Fruit fly (Drosophila melanogaster): ENCODE measurements around the gene Atg1.

Atg1 gene

DNA sequence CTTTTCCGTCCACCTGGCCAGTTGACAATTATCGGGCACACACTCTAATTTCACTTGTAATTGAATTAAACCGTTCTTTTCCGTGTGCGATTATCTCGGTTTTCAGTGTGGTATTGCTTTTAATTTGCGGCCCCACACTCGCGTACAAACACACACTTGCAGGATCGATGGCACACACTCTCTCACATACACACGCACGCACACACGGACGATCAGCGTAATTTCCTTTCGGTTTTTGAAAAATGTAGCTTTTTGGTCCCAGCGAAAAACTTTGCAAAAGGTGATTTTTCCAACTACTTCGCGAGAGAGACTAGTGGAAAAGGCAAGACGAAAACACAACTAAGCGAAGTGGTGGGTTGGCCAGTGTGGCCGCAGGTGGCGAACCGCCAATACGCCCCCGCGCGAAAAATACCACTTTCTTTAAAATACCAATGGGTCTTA, at the start of gene Atg1 (continued):
- TF ChIP-seq Optix (GFP tag; IDR thresholded peaks at IDR 0.05), result no peak
- no peak for TF ChIP-seq NK7.1 (GFP tag; optimal IDR thresholded peaks at IDR 0.05)
- TF ChIP-seq stc (GFP tag; IDR thresholded peaks at IDR 0.05), result no peak
- 0 out of 2 replicates have a peak, but pooled peaks have one; percentile 10 for TF ChIP-seq ranshi (GFP tag; IDR thresholded peaks at IDR 0.05)
- no peak for TF ChIP-seq CG9609 (GFP tag; optimal IDR thresholded peaks at IDR 0.05)
- TF ChIP-seq CrebB (tag; optimal IDR thresholded peaks at IDR 0.05), result no peak
- no peak for TF ChIP-seq Ets97D (GFP tag; optimal IDR thresholded peaks at IDR 0.05)
- TF ChIP-seq en (GFP tag; optimal IDR thresholded peaks at IDR 0.05), result no peak
- no peak for TF ChIP-seq CG7786 (GFP tag; optimal IDR thresholded peaks at IDR 0.05)
- no peak for TF ChIP-seq CG10209 (GFP tag; optimal IDR thresholded peaks at IDR 0.05)
- no peak for TF ChIP-seq Mes4 (GFP tag; optimal IDR thresholded peaks at IDR 0.05)
- TF ChIP-seq CG3838 (GFP tag; optimal IDR thresholded peaks at IDR 0.05), result no peak
- TF ChIP-seq Vsx1 (GFP tag; optimal IDR thresholded peaks at IDR 0.05), result no peak
- TF ChIP-seq CG9437 (GFP tag; optimal IDR thresholded peaks at IDR 0.05), result no peak
- TF ChIP-seq tgo (GFP tag; IDR thresholded peaks at IDR 0.05), result no peak
- TF ChIP-seq scrt (GFP tag; optimal IDR thresholded peaks at IDR 0.05), result no peak
- TF ChIP-seq gt (GFP tag; IDR thresholded peaks at IDR 0.05), result no peak
- peak; percentile 38; the same call in 1 of the 3 replicates for TF ChIP-seq CG16813 (GFP tag; IDR thresholded peaks at IDR 0.05; ENCODE audit: partially characterized antibody)
- TF ChIP-seq gfzf (GFP tag; optimal IDR thresholded peaks at IDR 0.05), result peak; percentile 74
- no peak for TF ChIP-seq CG6689 (GFP tag; IDR thresholded peaks at IDR 0.05)
- TF ChIP-seq CG30431 (GFP tag; optimal IDR thresholded peaks at IDR 0.05), result no peak
- TF ChIP-seq CG14050 (GFP tag; IDR thresholded peaks at IDR 0.05), result no peak
- peak; percentile 16; the same call in 1 of the 2 replicates for TF ChIP-seq E2f2 (GFP tag; IDR thresholded peaks at IDR 0.05)
- no peak for TF ChIP-seq Sry-β (GFP tag; optimal IDR thresholded peaks at IDR 0.05)
- TF ChIP-seq CG6765 (GFP tag; optimal IDR thresholded peaks at IDR 0.05), result no peak
- no peak for TF ChIP-seq Dref (GFP tag; IDR thresholded peaks at IDR 0.05)
- TF ChIP-seq CG13287 (GFP tag; IDR thresholded peaks at IDR 0.05; ENCODE audit: partially characterized antibody), result peak; percentile 19; the same call in 1 of the 2 replicates
- TF ChIP-seq btn (GFP tag; optimal IDR thresholded peaks at IDR 0.05), result no peak
- no peak for TF ChIP-seq dysf (GFP tag; IDR thresholded peaks at IDR 0.05)
- TF ChIP-seq da (GFP tag; optimal IDR thresholded peaks at IDR 0.05), result no peak
- TF ChIP-seq crol (GFP tag; IDR thresholded peaks at IDR 0.05), result peak; percentile 16; the same call in 1 of the 2 replicates
- TF ChIP-seq tup (GFP tag; optimal IDR thresholded peaks at IDR 0.05), result no peak
- TF ChIP-seq kni (GFP tag; optimal IDR thresholded peaks at IDR 0.05), result no peak
- no peak for TF ChIP-seq CG11093 (GFP tag; IDR thresholded peaks at IDR 0.05)
- TF ChIP-seq ftz-f1 (GFP tag; optimal IDR thresholded peaks at IDR 0.05), result no peak
- no peak for TF ChIP-seq CG15479 (GFP tag; optimal IDR thresholded peaks at IDR 0.05)
- no peak for TF ChIP-seq CG6272 (GFP tag; IDR thresholded peaks at IDR 0.05)
- no peak for TF ChIP-seq CG11398 (GFP tag; optimal IDR thresholded peaks at IDR 0.05)
- TF ChIP-seq D19A (tag; optimal IDR thresholded peaks at IDR 0.05), result peak; percentile 13
- TF ChIP-seq stwl (tag; optimal IDR thresholded peaks at IDR 0.05), result peak; percentile 1
- no peak for TF ChIP-seq Ravus (GFP tag; IDR thresholded peaks at IDR 0.05)
- TF ChIP-seq CG10274 (GFP tag; optimal IDR thresholded peaks at IDR 0.05), result no peak
- peak; percentile 37; the same call in 1 of the 2 replicates for TF ChIP-seq NFAT (GFP tag; IDR thresholded peaks at IDR 0.05)
- no peak for TF ChIP-seq dmrt11E (tag; optimal IDR thresholded peaks at IDR 0.05)
- no peak for TF ChIP-seq Poxn (GFP tag; IDR thresholded peaks at IDR 0.05)
- no peak for TF ChIP-seq gsb-n (tag; optimal IDR thresholded peaks at IDR 0.05)
- no peak for TF ChIP-seq CG3281 (GFP tag; optimal IDR thresholded peaks at IDR 0.05)
- TF ChIP-seq CG1233 (GFP tag; optimal IDR thresholded peaks at IDR 0.05), result no peak
- TF ChIP-seq vfl (GFP tag; optimal IDR thresholded peaks at IDR 0.05), result no peak
- TF ChIP-seq otp (GFP tag; IDR thresholded peaks at IDR 0.05), result no peak; the same call in 2 of the 3 replicates
- TF ChIP-seq Gsc (GFP tag; IDR thresholded peaks at IDR 0.05), result no peak
- no peak for TF ChIP-seq CG11723 (GFP tag; optimal IDR thresholded peaks at IDR 0.05)

Measured in whole organism, embryonic.